Fruit fly (Drosophila melanogaster) whole organism, embryonic: Measurements from ENCODE around the gene CG6414.

ENCODE experiments used
- C15 ChIP-seq: fragments of 200-800 bp; sonication (Bioruptor generic); IDR thresholded peaks from 3 replicates; pipeline ENCODE4 v1.3.6; 2022; ENCODE audit warnings: missing biosample characterization, missing genetic modification characterization
- CG11085 ChIP-seq: fragments of 200-800 bp; sonication (Bioruptor generic); IDR thresholded peaks from 2 replicates; pipeline ENCODE4 v1.3.6; 2022; ENCODE audit warnings: missing biosample characterization, missing genetic modification characterization
- CG11247 ChIP-seq: fragments of 200-800 bp; sonication (Bioruptor generic); IDR thresholded peaks from 2 replicates; pipeline ENCODE4 v1.3.6; 2022; ENCODE audit warnings: missing biosample characterization, missing genetic modification characterization
- CG11504 ChIP-seq: fragments of 200-800 bp; sonication (Bioruptor generic); optimal IDR thresholded peaks from 3 replicates; lab custom pipeline; 2019; ENCODE audit warnings: missing biosample characterization, mild to moderate bottlenecking, missing genetic modification characterization, moderate library complexity
- CG13775 ChIP-seq: fragments of 200-800 bp; sonication (Bioruptor generic); optimal IDR thresholded peaks from 3 replicates; lab custom pipeline; 2017; ENCODE audit warnings: missing biosample characterization, mild to moderate bottlenecking, missing genetic modification characterization
- CG15479 ChIP-seq: fragments of 200-800 bp; sonication (Bioruptor generic); optimal IDR thresholded peaks from 3 replicates; lab custom pipeline; 2019; ENCODE audit warnings: missing biosample characterization, mild to moderate bottlenecking, missing genetic modification characterization, moderate library complexity
- CG15514 ChIP-seq: fragments of 200-800 bp; sonication (Bioruptor generic); optimal IDR thresholded peaks from 3 replicates; lab custom pipeline; 2017; ENCODE audit warnings: missing biosample characterization, missing genetic modification characterization, mild to moderate bottlenecking, moderate library complexity, missing genetic modification reagents
- CG18011 ChIP-seq: fragments of 200-800 bp; sonication (Bioruptor generic); optimal IDR thresholded peaks from 2 replicates; lab custom pipeline; 2017; ENCODE audit warnings: missing biosample characterization, missing genetic modification characterization, mild to moderate bottlenecking, moderate library complexity, missing genotype
- CG18599 ChIP-seq: fragments of 200-800 bp; sonication (Bioruptor generic); optimal IDR thresholded peaks from 3 replicates; lab custom pipeline; 2017; ENCODE audit warnings: missing biosample characterization, missing genetic modification characterization, mild to moderate bottlenecking, moderate library complexity, missing genetic modification reagents
- CG2120 ChIP-seq: fragments of 200-800 bp; sonication (Bioruptor generic); optimal IDR thresholded peaks from 3 replicates; lab custom pipeline; 2016; ENCODE audit warnings: missing biosample characterization, missing genetic modification characterization
- CG2199 ChIP-seq: fragments of 200-800 bp; sonication (Bioruptor generic); IDR thresholded peaks from 3 replicates; pipeline ENCODE4 v1.3.6; 2022; ENCODE audit warnings: missing biosample characterization, missing genetic modification characterization
- CG2678 ChIP-seq: fragments of 200-800 bp; sonication (Bioruptor generic); optimal IDR thresholded peaks from 3 replicates; lab custom pipeline; 2019; ENCODE audit warnings: missing biosample characterization, mild to moderate bottlenecking, missing genetic modification characterization, moderate library complexity
- CG3065 ChIP-seq: fragments of 200-800 bp; sonication (Bioruptor generic); optimal IDR thresholded peaks from 2 replicates; lab custom pipeline; 2016; ENCODE audit warnings: missing biosample characterization, missing genetic modification characterization
- CG32532 ChIP-seq: fragments of 200-800 bp; sonication (Bioruptor generic); IDR thresholded peaks from 2 replicates; pipeline ENCODE4 v1.3.6; 2022; ENCODE audit warnings: missing biosample characterization, missing genetic modification characterization
- CG7839 ChIP-seq: fragments of 200-800 bp; sonication (Bioruptor generic); optimal IDR thresholded peaks from 3 replicates; lab custom pipeline; 2018; ENCODE audit warnings: missing biosample characterization, mild to moderate bottlenecking, missing genetic modification characterization, moderate library complexity
- CG8924 ChIP-seq: fragments of 200-800 bp; optimal IDR thresholded peaks from 3 replicates; lab custom pipeline; 2019; ENCODE audit warnings: missing biosample characterization, mild to moderate bottlenecking, missing genetic modification characterization, moderate library complexity
- CG9817 ChIP-seq: fragments of 200-800 bp; sonication (Bioruptor generic); optimal IDR thresholded peaks from 2 replicates; lab custom pipeline; 2018; ENCODE audit warnings: missing biosample characterization, mild to moderate bottlenecking, missing genetic modification characterization, moderate library complexity
- Drgx ChIP-seq: fragments of 200-800 bp; sonication (Bioruptor generic); IDR thresholded peaks from 2 replicates; pipeline ENCODE4 v1.3.6; 2022; ENCODE audit warnings: missing biosample characterization, missing genetic modification characterization
- Ets65A ChIP-seq: fragments of 200-800 bp; sonication (Bioruptor generic); peaks from one replicate; lab custom pipeline; 2016; ENCODE audit warnings: missing biosample characterization, missing genetic modification characterization
- Fer1 ChIP-seq: fragments of 200-800 bp; sonication (Bioruptor generic); optimal IDR thresholded peaks from 2 replicates; lab custom pipeline; 2017; ENCODE audit warnings: missing biosample characterization, mild to moderate bottlenecking, missing genetic modification characterization
- Med ChIP-seq: fragments of 200-800 bp; sonication (Bioruptor generic); peaks from one replicate; lab custom pipeline; 2016; ENCODE audit warnings: missing biosample characterization, missing genetic modification characterization, mild to moderate bottlenecking, inconsistent platforms, moderate library complexity
- Meics ChIP-seq: fragments of 200-800 bp; sonication (Bioruptor generic); optimal IDR thresholded peaks from 2 replicates; lab custom pipeline; 2017; ENCODE audit warnings: missing biosample characterization, mild to moderate bottlenecking, missing genetic modification characterization
- Ptx1 ChIP-seq: fragments of 200-800 bp; sonication (Bioruptor generic); IDR thresholded peaks from 2 replicates; pipeline ENCODE4 v1.3.6; 2022; ENCODE audit warnings: missing biosample characterization, missing genetic modification characterization
- Rfx ChIP-seq: fragments of 200-800 bp; sonication (Bioruptor generic); IDR thresholded peaks from 2 replicates; pipeline ENCODE4 v1.3.6; 2022; ENCODE audit warnings: missing biosample characterization, missing genetic modification characterization
- Vsx1 ChIP-seq: fragments of 200-800 bp; sonication (Bioruptor generic); optimal IDR thresholded peaks from 2 replicates; lab custom pipeline; 2017; ENCODE audit warnings: missing biosample characterization, mild to moderate bottlenecking, missing genetic modification characterization, missing genetic modification reagents
- dmrt99B ChIP-seq: fragments of 200-800 bp; sonication (Bioruptor generic); optimal IDR thresholded peaks from 2 replicates; lab custom pipeline; 2018; ENCODE audit warnings: missing biosample characterization, mild to moderate bottlenecking, missing genetic modification characterization, moderate library complexity
- esg ChIP-seq: fragments of 200-800 bp; sonication (Bioruptor generic); conservative IDR thresholded peaks from 2 replicates; pipeline ENCODE4 v1.3.6; 2022; ENCODE audit warnings: missing biosample characterization, missing genetic modification characterization
- gem ChIP-seq: fragments of 200-800 bp; sonication (Bioruptor generic); optimal IDR thresholded peaks from 2 replicates; lab custom pipeline; 2019; ENCODE audit warnings: missing biosample characterization, mild to moderate bottlenecking, missing genetic modification characterization, moderate library complexity
- grn ChIP-seq: fragments of 200-800 bp; sonication (Bioruptor generic); optimal IDR thresholded peaks from 3 replicates; lab custom pipeline; 2017; ENCODE audit warnings: missing biosample characterization, missing genetic modification characterization
- lab ChIP-seq: fragments of 200-800 bp; sonication (Bioruptor generic); optimal IDR thresholded peaks from 3 replicates; lab custom pipeline; 2017; ENCODE audit warnings: missing biosample characterization, missing genetic modification characterization, mild to moderate bottlenecking, moderate library complexity, missing genetic modification reagents
- mam ChIP-seq: fragments of 200-800 bp; sonication (Bioruptor generic); optimal IDR thresholded peaks from 3 replicates; lab custom pipeline; 2016; ENCODE audit warnings: missing biosample characterization, missing genetic modification characterization
- row ChIP-seq: fragments of 200-800 bp; sonication (Bioruptor generic); IDR thresholded peaks from 3 replicates; pipeline ENCODE4 v1.3.6; 2022; ENCODE audit warnings: missing biosample characterization, missing genetic modification characterization
- scrt ChIP-seq: fragments of 200-800 bp; sonication (Bioruptor generic); optimal IDR thresholded peaks from 2 replicates; lab custom pipeline; 2018; ENCODE audit warnings: missing biosample characterization, mild to moderate bottlenecking, missing genetic modification characterization, moderate library complexity
- sens ChIP-seq: fragments of 200-800 bp; sonication (Bioruptor generic); peaks from one replicate; lab custom pipeline; 2016; ENCODE audit warnings: missing biosample characterization, missing genetic modification characterization
- seq ChIP-seq: fragments of 200-800 bp; sonication (Bioruptor generic); IDR thresholded peaks from 2 replicates; pipeline ENCODE4 v1.3.6; 2022; ENCODE audit warnings: missing biosample characterization, missing genetic modification characterization
- sima ChIP-seq: fragments of 200-800 bp; sonication (Bioruptor generic); optimal IDR thresholded peaks from 2 replicates; lab custom pipeline; 2016; ENCODE audit warnings: missing biosample characterization, missing genetic modification characterization
- sisA ChIP-seq: fragments of 200-800 bp; sonication (Bioruptor generic); IDR thresholded peaks from 2 replicates; pipeline ENCODE4 v1.3.6; 2022; ENCODE audit warnings: missing biosample characterization, missing genetic modification characterization
- sob ChIP-seq: fragments of 200-800 bp; sonication (Bioruptor generic); IDR thresholded peaks from 2 replicates; pipeline ENCODE4 v1.3.6; 2022; ENCODE audit warnings: missing biosample characterization, missing genetic modification characterization
- vvl ChIP-seq: fragments of 200-800 bp; sonication (Bioruptor generic); IDR thresholded peaks from 2 replicates; pipeline ENCODE4 v1.3.6; 2022; ENCODE audit warnings: missing biosample characterization, missing genetic modification characterization
- wor ChIP-seq: fragments of 200-800 bp; sonication (Bioruptor generic); IDR thresholded peaks from 2 replicates; pipeline ENCODE4 v1.3.6; 2022; ENCODE audit warnings: missing biosample characterization, missing genetic modification characterization
- yki ChIP-seq: fragments of >200 bp; optimal IDR thresholded peaks from 3 replicates; lab custom pipeline; 2018
- zfh2 ChIP-seq: fragments of 200-800 bp; sonication (Bioruptor generic); optimal IDR thresholded peaks from 2 replicates; lab custom pipeline; 2016; ENCODE audit warnings: missing biosample characterization, missing genetic modification characterization

Gene CG6414

DNA sequence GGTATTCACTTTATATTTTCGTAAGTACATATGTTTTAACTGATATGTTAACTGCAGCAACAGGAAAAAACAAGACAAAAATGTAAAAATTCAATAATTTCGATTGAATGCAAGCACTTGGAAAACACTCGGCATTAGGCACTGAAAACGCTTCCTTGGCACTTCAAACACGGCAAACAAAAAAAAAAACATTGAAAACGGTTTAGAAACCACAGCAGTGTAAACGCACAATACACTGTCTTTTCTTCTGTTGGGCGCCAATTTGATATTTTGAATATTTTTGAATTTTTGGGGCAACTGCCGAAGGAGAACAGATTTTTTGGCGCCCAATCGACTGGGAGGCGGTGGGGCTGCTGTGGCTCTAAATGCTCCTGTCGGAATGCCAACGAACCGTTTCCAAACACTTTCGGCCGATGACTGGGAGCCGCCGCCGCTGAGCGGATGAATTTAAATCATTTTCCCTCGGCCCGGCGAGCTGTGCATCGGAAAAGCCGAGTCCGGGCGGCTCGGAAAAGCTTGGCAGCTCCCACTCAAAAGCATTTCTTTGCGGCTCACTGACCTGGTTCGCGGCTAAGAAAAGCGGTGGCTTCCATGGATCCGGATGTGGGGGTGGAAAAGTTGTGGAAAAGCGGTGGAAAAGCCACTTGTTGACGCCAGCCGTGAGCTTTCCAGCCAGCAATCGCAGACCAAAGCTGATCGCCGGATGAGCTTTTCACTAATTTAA, 40.5 kb downstream of the CG6414 start, which contains the start of gene CG42541 (continued):
- TF ChIP-seq C15 (GFP tag; lab: Robert Waterston, UW) = no peak
- TF ChIP-seq CG8924 (tag; lab: Kevin White, UChicago) = no peak
- no peak for TF ChIP-seq grn (GFP tag; lab: Kevin White, UChicago)
- TF ChIP-seq sob (GFP tag; lab: Robert Waterston, UW) = no peak
- TF ChIP-seq CG2199 (GFP tag; lab: Robert Waterston, UW) = no peak
- peak; percentile 56 for TF ChIP-seq CG18011 (GFP tag; lab: Kevin White, UChicago)
- TF ChIP-seq scrt (GFP tag; lab: Kevin White, UChicago) = peak; percentile 97
- TF ChIP-seq Med (GFP tag; lab: Kevin White, UChicago) = peak; percentile 68
- TF ChIP-seq CG15514 (GFP tag; lab: Kevin White, UChicago) = peak; percentile 63

DNA sequence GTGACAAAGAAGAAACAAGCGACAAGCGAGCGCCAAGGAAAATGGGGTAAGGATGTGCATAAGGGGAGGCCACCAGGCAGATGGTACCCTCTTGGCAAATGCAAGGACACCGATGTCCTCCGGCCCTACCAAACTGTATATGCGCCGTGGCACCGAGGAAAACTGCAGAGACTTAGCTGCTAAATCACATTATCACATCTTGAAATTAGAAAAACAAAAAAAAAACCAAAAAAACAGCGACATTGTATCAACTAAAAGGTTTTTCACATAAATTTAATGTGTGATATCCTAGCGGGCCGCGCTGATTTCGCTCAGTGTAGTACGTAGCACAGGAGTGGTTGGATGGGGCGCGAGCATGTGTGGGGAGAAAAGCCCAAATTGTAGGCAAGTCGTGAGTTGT, 42.6 kb downstream of the CG6414 start:
- TF ChIP-seq seq (no peak), Fer1 (GFP tag; lab: Kevin White, UChicago) (peak; percentile 23), dmrt99B (peak; percentile 25), gem (tag; lab: Kevin White, UChicago) (peak; percentile 10), CG11085 (GFP tag; lab: Robert Waterston, UW) (no peak), CG32532 (0 out of 2 replicates have a peak, but pooled peaks have one; percentile 12), CG2120 (peak; percentile 43), CG13775 (GFP tag; lab: Kevin White, UChicago) (no peak), sens (peak; percentile 27), Vsx1 (GFP tag; lab: Kevin White, UChicago) (no peak), CG18599 (peak; percentile 19), CG2678 (tag; lab: Kevin White, UChicago) (peak; percentile 3), vvl (peak; percentile 20; the same call in 1 of the 2 replicates), zfh2 (GFP tag; lab: Kevin White, UChicago) (no peak), CG11504 (tag; lab: Kevin White, UChicago) (peak; percentile 15), CG9817 (tag; lab: Kevin White, UChicago) (no peak), mam (GFP tag; lab: Kevin White, UChicago) (no peak), yki (lab: Kevin White, UChicago) (no peak), sima (peak; percentile 17), row (GFP tag; lab: Robert Waterston, UW) (0 out of 3 replicates have a peak, but pooled peaks have one; percentile 12), lab (GFP tag; lab: Kevin White, UChicago) (peak; percentile 2), CG3065 (GFP tag; lab: Kevin White, UChicago) (no peak), sisA (GFP tag; lab: Robert Waterston, UW) (peak; percentile 5; the same call in 1 of the 2 replicates), Meics (peak; percentile 17), Ptx1 (GFP tag; lab: Robert Waterston, UW) (0 out of 2 replicates have a peak, but pooled peaks have one; percentile 20), grn (GFP tag; lab: Kevin White, UChicago) (no peak), CG15479 (no peak), Med (GFP tag; lab: Kevin White, UChicago) (peak; percentile 88), wor (GFP tag; lab: Robert Waterston, UW) (no peak), Drgx (0 out of 2 replicates have a peak, but pooled peaks have one; percentile 34), Ets65A (peak; percentile 94), Rfx (GFP tag; lab: Robert Waterston, UW) (0 out of 2 replicates have a peak, but pooled peaks have one; percentile 20), CG11247 (GFP tag; lab: Robert Waterston, UW) (0 out of 2 replicates have a peak, but pooled peaks have one; percentile 40), esg (GFP tag; lab: Robert Waterston, UW) (0 out of 2 replicates have a peak, but pooled peaks have one; percentile 17), CG7839 (tag; lab: Kevin White, UChicago) (peak; percentile 29)
